Worm (Caenorhabditis elegans): Measurements from ENCODE around the gene R74.7.
A peak's percentile ranks its signal among the peaks of the same experiment; 100 is the strongest.

The R74.7 gene

DNA sequence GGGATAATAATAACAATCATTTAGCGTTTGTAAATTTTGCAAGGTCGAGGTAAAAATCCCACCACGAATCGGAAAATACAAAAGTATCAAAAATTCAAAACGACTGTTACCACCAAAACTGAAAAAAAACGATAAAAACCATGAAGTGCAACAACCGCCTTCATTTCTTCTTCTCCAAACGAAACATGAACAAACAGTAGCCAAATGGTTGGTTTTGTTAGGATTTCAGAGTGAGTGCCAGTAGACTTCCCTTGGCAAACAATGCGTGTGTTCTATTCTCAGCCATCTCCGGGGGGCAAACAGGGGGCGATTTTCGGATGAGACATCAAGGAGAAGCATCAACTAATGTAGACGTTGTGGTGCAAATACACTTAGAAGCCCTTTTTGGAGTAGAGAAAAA, 20.5 kb downstream of the R74.7 start:
- TF ChIP-seq lsy-12 (tag; optimal IDR thresholded peaks at IDR 0.05), result no peak
- peak; percentile 5 for TF ChIP-seq hmg-11 (tag; optimal IDR thresholded peaks at IDR 0.05)

DNA sequence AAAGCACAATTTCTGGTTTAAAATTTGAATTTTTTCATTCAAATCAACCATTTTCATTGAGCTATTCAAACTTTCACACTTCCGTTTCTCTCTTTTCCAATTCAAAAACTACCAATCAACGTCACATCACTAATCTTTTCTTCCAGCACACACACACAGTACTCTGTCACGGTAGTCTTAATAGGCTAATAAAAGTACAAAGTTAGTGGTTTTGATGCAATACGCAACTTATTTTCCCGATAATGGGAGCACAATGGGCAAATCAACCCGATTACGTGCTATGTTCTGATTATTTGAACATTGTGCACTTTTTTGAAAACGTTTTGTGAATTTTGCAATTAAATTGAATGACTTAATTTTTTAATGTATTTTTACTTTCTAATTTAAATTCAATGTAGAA, 23.1 kb downstream of the R74.7 start:
- TF ChIP-seq nhr-67 (tag; optimal IDR thresholded peaks at IDR 0.05), result no peak
- TF ChIP-seq ceh-82 (tag; optimal IDR thresholded peaks at IDR 0.05), result no peak
- TF ChIP-seq pqm-1 (tag; optimal IDR thresholded peaks at IDR 0.05), result peak; percentile 56
- TF ChIP-seq nfya-1 (tag; optimal IDR thresholded peaks at IDR 0.05; ENCODE audit: insufficient read depth), result peak; percentile 30
- no peak for TF ChIP-seq elt-1 (tag; optimal IDR thresholded peaks at IDR 0.05)
- no peak for TF ChIP-seq daf-12 (tag; optimal IDR thresholded peaks at IDR 0.05)
- peak; percentile 75 for TF ChIP-seq elt-2 (tag; optimal IDR thresholded peaks at IDR 0.05)

DNA sequence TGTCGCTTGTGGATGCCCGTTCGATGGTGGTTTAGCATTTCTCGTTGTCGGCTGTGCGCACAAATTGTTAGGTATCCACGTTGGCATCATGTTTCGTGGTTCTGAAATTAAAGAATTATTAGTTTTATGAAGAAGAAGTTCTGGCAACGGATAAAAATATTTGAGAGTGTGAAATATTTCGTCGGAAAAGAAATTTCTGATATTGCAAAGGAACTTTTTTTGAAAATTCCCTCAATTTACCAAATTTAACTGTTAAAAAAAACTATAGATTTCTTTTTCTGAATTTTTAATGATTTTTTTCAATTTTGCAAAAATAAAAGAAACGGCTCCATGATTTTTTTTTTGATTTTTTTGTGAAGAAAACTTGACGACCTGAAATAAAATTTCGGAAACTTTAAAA, 23.8 kb downstream of the R74.7 start, which contains the start of gene mpk-1:
Gene mpk-1, minus strand, starts transcription at position 101 of the 400 bp plus-strand sequence.
- no peak for TF ChIP-seq pha-4 (tag; optimal IDR thresholded peaks at IDR 0.05)
- TF ChIP-seq pqm-1 (tag; optimal IDR thresholded peaks at IDR 0.05), result no peak
- no peak for TF ChIP-seq R02D3.7 (tag; optimal IDR thresholded peaks at IDR 0.05)
- TF ChIP-seq mdl-1 (tag; optimal IDR thresholded peaks at IDR 0.05), result no peak
- no peak for TF ChIP-seq fos-1 (tag; optimal IDR thresholded peaks at IDR 0.05)
- TF ChIP-seq nhr-12 (tag; optimal IDR thresholded peaks at IDR 0.05), result no peak
- no peak for TF ChIP-seq sea-2 (GFP tag; optimal IDR thresholded peaks at IDR 0.05)
- no peak for TF ChIP-seq elt-1 (tag; optimal IDR thresholded peaks at IDR 0.05)
- TF ChIP-seq nhr-237 (tag; optimal IDR thresholded peaks at IDR 0.05), result no peak

DNA sequence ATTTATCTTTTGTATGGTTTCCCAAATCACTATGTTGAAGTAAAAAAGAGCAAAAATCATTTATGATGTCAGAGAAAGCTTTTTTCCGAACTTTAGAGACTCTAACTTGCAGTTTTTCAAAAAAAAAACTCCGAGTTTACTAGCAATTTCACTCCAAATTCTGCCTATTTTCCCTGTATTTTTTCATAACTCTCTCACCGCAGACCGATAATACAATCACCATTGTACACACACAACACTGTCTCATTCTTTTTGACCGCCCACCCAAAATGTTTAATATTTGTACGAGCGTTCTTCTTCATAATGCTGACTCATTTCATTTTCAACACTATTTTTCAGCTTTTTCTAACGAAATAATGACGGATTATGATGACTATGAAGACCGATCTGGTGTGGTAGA, 24.6 kb downstream of the R74.7 start, which contains the start of gene F43C1.5:
Gene F43C1.5, plus strand, starts transcription at position 301 of the 400 bp plus-strand sequence.
- TF ChIP-seq ceh-28 (tag; optimal IDR thresholded peaks at IDR 0.05) (no peak), fkh-10 (GFP tag; optimal IDR thresholded peaks at IDR 0.05) (no peak), lsy-12 (tag; optimal IDR thresholded peaks at IDR 0.05) (no peak), nhr-23 (tag; optimal IDR thresholded peaks at IDR 0.05) (no peak)

DNA sequence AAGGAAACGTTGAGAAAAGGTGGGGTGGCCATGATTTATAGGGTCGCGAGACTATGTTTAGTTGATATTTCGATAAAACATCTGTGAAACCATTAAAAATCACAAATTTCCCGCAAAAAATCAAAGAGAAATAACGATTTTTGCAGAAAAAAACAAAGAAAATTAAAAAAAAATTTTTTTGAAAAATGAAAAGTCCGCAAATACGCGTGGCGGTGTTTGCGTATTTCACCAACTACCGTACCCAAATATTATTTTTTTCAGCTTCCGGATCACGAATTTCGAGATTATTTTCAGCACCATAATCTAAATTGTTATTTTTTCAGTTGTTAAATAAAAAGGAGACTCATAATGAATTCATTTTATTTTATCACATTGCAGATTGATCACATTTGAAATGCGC, 25.9 kb downstream of the R74.7 start:
- TF ChIP-seq unc-39 (tag; optimal IDR thresholded peaks at IDR 0.05), result no peak
- no peak for TF ChIP-seq fkh-10 (GFP tag; optimal IDR thresholded peaks at IDR 0.05)
- TF ChIP-seq elt-1 (tag; optimal IDR thresholded peaks at IDR 0.05), result no peak
- TF ChIP-seq nfya-1 (tag; optimal IDR thresholded peaks at IDR 0.05; ENCODE audit: insufficient read depth), result no peak
- TF ChIP-seq unc-62 (GFP tag; optimal IDR thresholded peaks at IDR 0.05), result no peak
- TF ChIP-seq nhr-76 (tag; optimal IDR thresholded peaks at IDR 0.05), result no peak
- TF ChIP-seq lsy-12 (tag; optimal IDR thresholded peaks at IDR 0.05), result no peak
- TF ChIP-seq aly-2 (tag; optimal IDR thresholded peaks at IDR 0.05), result no peak
- no peak for TF ChIP-seq zag-1 (tag; optimal IDR thresholded peaks at IDR 0.05)
- no peak for TF ChIP-seq daf-12 (tag; optimal IDR thresholded peaks at IDR 0.05)
- no peak for TF ChIP-seq nhr-12 (tag; optimal IDR thresholded peaks at IDR 0.05)
- no peak for TF ChIP-seq pha-4 (tag; optimal IDR thresholded peaks at IDR 0.05)
- TF ChIP-seq nhr-237 (tag; optimal IDR thresholded peaks at IDR 0.05), result no peak
- no peak for TF ChIP-seq lin-39 (tag; optimal IDR thresholded peaks at IDR 0.05)
- no peak for TF ChIP-seq fkh-2 (tag; optimal IDR thresholded peaks at IDR 0.05)
- no peak for TF ChIP-seq elt-3 (tag; optimal IDR thresholded peaks at IDR 0.05)

DNA sequence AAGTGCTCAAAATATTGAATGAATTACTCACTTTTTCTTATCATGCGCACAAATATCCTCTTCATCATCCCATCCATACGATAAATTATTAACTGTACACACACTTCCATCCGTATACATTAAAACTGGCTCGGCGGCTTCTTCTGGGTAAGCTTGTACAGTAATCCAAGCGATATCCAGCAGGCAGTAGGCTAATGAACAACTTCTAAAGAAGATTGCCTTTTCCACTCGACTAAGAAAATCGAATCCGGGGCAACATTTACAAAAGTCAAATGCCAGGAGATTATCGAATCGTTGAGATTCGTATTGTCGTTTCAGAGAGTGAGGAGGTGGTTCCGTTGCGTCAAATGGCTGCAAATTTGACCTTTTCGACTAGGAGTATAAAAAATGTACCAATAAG, 27.1 kb downstream of the R74.7 start:
- TF ChIP-seq fos-1 (tag; optimal IDR thresholded peaks at IDR 0.05) (no peak), ZK546.5 (tag; optimal IDR thresholded peaks at IDR 0.05) (no peak)

DNA sequence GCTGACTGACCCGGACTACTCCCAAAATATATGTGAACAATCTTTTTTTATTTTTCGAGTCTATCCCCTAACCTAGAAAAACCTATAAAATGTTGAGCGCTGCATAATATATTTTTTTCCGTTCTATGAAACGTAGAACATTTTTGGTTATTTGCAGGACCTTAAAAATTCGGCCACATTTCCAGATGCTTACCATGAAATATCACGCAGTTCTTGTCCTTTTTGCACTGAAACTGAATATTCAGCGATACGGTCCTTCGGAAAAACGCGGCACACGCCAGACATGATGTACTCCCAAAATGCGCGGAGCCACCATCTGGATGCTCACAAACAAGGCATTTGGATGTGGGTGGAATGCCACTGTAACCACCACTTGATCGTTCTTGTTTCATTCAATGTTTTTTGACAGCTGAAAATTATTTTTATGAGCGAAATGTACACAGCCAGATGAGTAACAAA, 28.6 kb downstream of the R74.7 start, which contains the start of gene nhr-20:
Gene nhr-20, minus strand, starts transcription at position 409 of the 459 bp plus-strand sequence.
- no peak for TF ChIP-seq mdl-1 (tag; optimal IDR thresholded peaks at IDR 0.05)
- no peak for TF ChIP-seq nhr-23 (tag; optimal IDR thresholded peaks at IDR 0.05)
- TF ChIP-seq fkh-2 (tag; optimal IDR thresholded peaks at IDR 0.05), result no peak
- no peak for TF ChIP-seq jun-1 (tag; optimal IDR thresholded peaks at IDR 0.05)
- no peak for TF ChIP-seq nhr-25 (tag; optimal IDR thresholded peaks at IDR 0.05)
- TF ChIP-seq nfya-1 (tag; optimal IDR thresholded peaks at IDR 0.05; ENCODE audit: insufficient read depth), result no peak
- TF ChIP-seq snpc-4 (tag; optimal IDR thresholded peaks at IDR 0.05), result no peak
- no peak for TF ChIP-seq nhr-28 (tag; optimal IDR thresholded peaks at IDR 0.05)
- TF ChIP-seq daf-12 (tag; optimal IDR thresholded peaks at IDR 0.05), result no peak
